Fruit fly (Drosophila melanogaster) whole organism, pupa: ENCODE results near the gene step.

Source experiments
- CG10348 ChIP-seq: fragments of 200-800 bp; sonication (Bioruptor generic); IDR thresholded peaks from 2 replicates; pipeline ENCODE4 v1.3.6; 2022; ENCODE audit warnings: missing biosample characterization, missing genetic modification characterization
- CG12605 ChIP-seq: fragments of 200-800 bp; sonication (Bioruptor generic); IDR thresholded peaks from 2 replicates; pipeline ENCODE4 v1.3.6; 2022; ENCODE audit warnings: missing biosample characterization, missing genetic modification characterization
- CG13204 ChIP-seq: fragments of 200-800 bp; sonication (Bioruptor generic); optimal IDR thresholded peaks from 2 replicates; lab custom pipeline; 2018; ENCODE audit warnings: missing biosample characterization, mild to moderate bottlenecking, missing genetic modification characterization, moderate library complexity
- CG14655 ChIP-seq: fragments of 200-800 bp; sonication (Bioruptor generic); optimal IDR thresholded peaks from 3 replicates; lab custom pipeline; 2017; ENCODE audit warnings: mild to moderate bottlenecking, missing biosample characterization, missing genetic modification reagents, missing genetic modification characterization
- CG17806 ChIP-seq: fragments of 200-800 bp; sonication (Bioruptor generic); optimal IDR thresholded peaks from 2 replicates; lab custom pipeline; 2018; ENCODE audit warnings: missing biosample characterization, mild to moderate bottlenecking, missing genetic modification characterization, moderate library complexity
- CG32121 ChIP-seq: fragments of 200-800 bp; sonication (Bioruptor generic); IDR thresholded peaks from 2 replicates; pipeline ENCODE4 v1.3.6; 2022; ENCODE audit warnings: missing biosample characterization, missing genetic modification characterization
- CG34367 ChIP-seq: fragments of 200-800 bp; sonication (Bioruptor generic); optimal IDR thresholded peaks from 2 replicates; lab custom pipeline; 2018; ENCODE audit warnings: missing biosample characterization, mild to moderate bottlenecking, missing genetic modification characterization
- CG4496 ChIP-seq: fragments of 200-800 bp; sonication (Bioruptor generic); IDR thresholded peaks from 3 replicates; pipeline ENCODE4 v1.3.6; 2022; ENCODE audit warnings: missing biosample characterization, missing genetic modification characterization
- CG8159 ChIP-seq: fragments of 200-800 bp; sonication (Bioruptor generic); optimal IDR thresholded peaks from 3 replicates; lab custom pipeline; 2018; ENCODE audit warnings: missing biosample characterization, mild to moderate bottlenecking, missing genetic modification characterization, moderate library complexity
- CG8301 ChIP-seq: fragments of 200-800 bp; sonication (Bioruptor generic); optimal IDR thresholded peaks from 2 replicates; lab custom pipeline; 2018; ENCODE audit warnings: missing biosample characterization, mild to moderate bottlenecking, missing genetic modification characterization
- CG9948 ChIP-seq: fragments of 200-800 bp; sonication (Bioruptor generic); optimal IDR thresholded peaks from 2 replicates; lab custom pipeline; 2018; ENCODE audit warnings: missing biosample characterization, mild to moderate bottlenecking, missing genetic modification characterization, moderate library complexity
- D1 ChIP-seq: fragments of 200-800 bp; sonication (Bioruptor generic); optimal IDR thresholded peaks from 2 replicates; lab custom pipeline; 2018; ENCODE audit warnings: missing biosample characterization, mild to moderate bottlenecking, missing genetic modification characterization, moderate library complexity
- EcR ChIP-seq: fragments of 200-800 bp; sonication (Bioruptor generic); optimal IDR thresholded peaks from 3 replicates; lab custom pipeline; 2019; ENCODE audit warnings: missing biosample characterization, missing genetic modification characterization, mild to moderate bottlenecking, moderate library complexity, missing genetic modification reagents
- Ets98B ChIP-seq: fragments of 200-800 bp; sonication (Bioruptor generic); IDR thresholded peaks from 2 replicates; pipeline ENCODE4 v1.3.6; 2022; ENCODE audit warnings: missing biosample characterization, missing genetic modification characterization
- Pif1A ChIP-seq: fragments of 200-800 bp; sonication (Bioruptor generic); optimal IDR thresholded peaks from 3 replicates; lab custom pipeline; 2016; ENCODE audit warnings: missing biosample characterization, missing genetic modification characterization
- Pif1B ChIP-seq: fragments of 200-800 bp; sonication (Bioruptor generic); optimal IDR thresholded peaks from 3 replicates; lab custom pipeline; 2016; ENCODE audit warnings: missing biosample characterization, missing genetic modification characterization
- Snoo ChIP-seq: fragments of 200-800 bp; sonication (Bioruptor generic); optimal IDR thresholded peaks from 3 replicates; lab custom pipeline; 2017; ENCODE audit warnings: missing biosample characterization, mild to moderate bottlenecking, missing genetic modification characterization, inconsistent platforms
- fd96Ca ChIP-seq: fragments of 200-800 bp; sonication (Bioruptor generic); IDR thresholded peaks from 3 replicates; pipeline ENCODE4 v1.3.6; 2022; ENCODE audit warnings: missing biosample characterization, missing genetic modification characterization
- gl ChIP-seq: fragments of 200-800 bp; sonication (Bioruptor generic); optimal IDR thresholded peaks from 2 replicates; lab custom pipeline; 2018; ENCODE audit warnings: missing biosample characterization, mild to moderate bottlenecking, missing genetic modification characterization
- rn ChIP-seq: fragments of 200-800 bp; sonication (Bioruptor generic); IDR thresholded peaks from 2 replicates; pipeline ENCODE4 v1.3.6; 2022; ENCODE audit warnings: missing biosample characterization, missing genetic modification characterization

The step gene

dm6 chr2L:21748949-21749348 is 8.3 kb downstream of the step start:
- no peak for TF ChIP-seq CG8301
- no peak for TF ChIP-seq gl (tag; lab: Kevin White, UChicago)
- TF ChIP-seq CG4496 (GFP tag; lab: Robert Waterston, UW), result no peak
- no peak for TF ChIP-seq CG17806 (tag; lab: Kevin White, UChicago)
- TF ChIP-seq Pif1A (GFP tag; lab: Kevin White, UChicago), result no peak
- TF ChIP-seq CG12605 (GFP tag; lab: Robert Waterston, UW), result no peak
- TF ChIP-seq EcR (GFP tag; lab: Kevin White, UChicago), result no peak
- TF ChIP-seq CG8159 (tag; lab: Kevin White, UChicago), result no peak
- TF ChIP-seq rn, result no peak
- TF ChIP-seq Snoo (tag; lab: Kevin White, UChicago), result no peak
- TF ChIP-seq Pif1B (GFP tag; lab: Kevin White, UChicago), result no peak
- no peak for TF ChIP-seq CG34367 (tag; lab: Kevin White, UChicago)
- no peak for TF ChIP-seq CG14655 (GFP tag; lab: Kevin White, UChicago)
- no peak for TF ChIP-seq CG9948 (tag; lab: Kevin White, UChicago)
- TF ChIP-seq fd96Ca (GFP tag; lab: Robert Waterston, UW), result no peak
- no peak for TF ChIP-seq Ets98B (GFP tag; lab: Robert Waterston, UW)
- TF ChIP-seq D1, result no peak

- TF ChIP-seq CG14655 (GFP tag; lab: Kevin White, UChicago), result no peak
- no peak for TF ChIP-seq CG17806 (tag; lab: Kevin White, UChicago)
- TF ChIP-seq Pif1A (GFP tag; lab: Kevin White, UChicago), result no peak
- TF ChIP-seq CG4496 (GFP tag; lab: Robert Waterston, UW), result no peak
- TF ChIP-seq D1, result no peak
- TF ChIP-seq Ets98B (GFP tag; lab: Robert Waterston, UW), result no peak
- TF ChIP-seq CG13204 (GFP tag; lab: Kevin White, UChicago), result no peak
- no peak for TF ChIP-seq Snoo (tag; lab: Kevin White, UChicago)
- TF ChIP-seq CG34367 (tag; lab: Kevin White, UChicago), result no peak
- no peak for TF ChIP-seq CG10348
- TF ChIP-seq fd96Ca (GFP tag; lab: Robert Waterston, UW), result no peak
- TF ChIP-seq gl (tag; lab: Kevin White, UChicago), result no peak
- no peak for TF ChIP-seq CG9948 (tag; lab: Kevin White, UChicago)
- TF ChIP-seq CG32121 (GFP tag; lab: Robert Waterston, UW), result no peak
- no peak for TF ChIP-seq Pif1B (GFP tag; lab: Kevin White, UChicago)
- no peak for TF ChIP-seq CG8301
- TF ChIP-seq rn, result no peak
- TF ChIP-seq CG8159 (tag; lab: Kevin White, UChicago), result no peak
- TF ChIP-seq CG12605 (GFP tag; lab: Robert Waterston, UW), result no peak
- TF ChIP-seq, all 21 proteins: peak for 0
These were observed 31.2 kb downstream of the step start for dm6 chr2L:21726097-21726496.
